Worm (Caenorhabditis elegans): Measurements from ENCODE around the gene ZC239.5.
"Not testable (repeated sequence)": the region's sequence is repeated elsewhere in the genome, so short reads cannot be mapped to it uniquely, and the experiment has no call there.

The ZC239.5 gene

DNA sequence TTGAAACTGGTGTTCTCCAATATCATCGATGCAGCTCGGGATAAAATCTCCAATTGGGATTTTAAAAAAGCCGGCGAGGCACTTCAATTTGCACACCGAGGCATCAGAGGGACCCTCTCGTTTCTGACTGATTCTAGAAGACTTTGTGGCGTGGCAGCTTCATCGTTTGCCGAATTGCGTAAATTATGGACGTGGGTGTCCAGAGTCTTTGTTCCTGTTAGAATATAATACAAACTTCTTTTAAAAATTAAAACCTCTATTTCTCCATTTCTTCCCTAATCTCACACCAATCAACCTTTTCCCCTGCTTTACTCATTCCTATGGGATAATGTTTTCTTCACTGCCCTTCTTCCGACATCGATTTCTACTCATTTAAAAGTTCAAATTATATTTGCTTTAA, at the start of gene ZC239.5:
Gene ZC239.5, plus strand, starts transcription at position 301 of the 400 bp plus-strand sequence.
- TF ChIP-seq unc-39 (tag; optimal IDR thresholded peaks at IDR 0.05) (no peak), nhr-10 (tag; optimal IDR thresholded peaks at IDR 0.05) (no peak), ztf-11 (tag; optimal IDR thresholded peaks at IDR 0.05) (no peak), ama-1 (optimal IDR thresholded peaks at IDR 0.05) (no peak), sem-4 (tag; optimal IDR thresholded peaks at IDR 0.05) (no peak), F13H6.1 (tag; optimal IDR thresholded peaks at IDR 0.05) (no peak), Y55F3AM.14 (GFP tag; optimal IDR thresholded peaks at IDR 0.05) (no peak)

- TF ChIP-seq mbf-1 (tag; optimal IDR thresholded peaks at IDR 0.05) (no peak), mdl-1 (tag; optimal IDR thresholded peaks at IDR 0.05) (no peak)
Observed at ce11 chrII:3170089-3170488, 40.4 kb upstream of the ZC239.5 start, which contains the start of gene fbxc-55. Gene fbxc-55, minus strand, starts transcription at chrII:3170189.

ce11 chrII:3172176-3172575, 38.3 kb upstream of the ZC239.5 start, which contains the start of gene Y27F2A.10:
Gene Y27F2A.10, minus strand, starts transcription at chrII:3172276.
- TF ChIP-seq nhr-12 (tag; optimal IDR thresholded peaks at IDR 0.05) (no peak), alr-1 (tag; optimal IDR thresholded peaks at IDR 0.05) (no peak), nhr-77 (tag; optimal IDR thresholded peaks at IDR 0.05) (no peak), unc-39 (tag; optimal IDR thresholded peaks at IDR 0.05) (no peak), nhr-6 (tag; optimal IDR thresholded peaks at IDR 0.05) (no peak), crh-2 (tag; optimal IDR thresholded peaks at IDR 0.05) (no peak), ztf-11 (tag; optimal IDR thresholded peaks at IDR 0.05) (no peak), sem-4 (tag; optimal IDR thresholded peaks at IDR 0.05) (no peak), elt-3 (tag; optimal IDR thresholded peaks at IDR 0.05) (no peak), ceh-16 (tag; optimal IDR thresholded peaks at IDR 0.05) (no peak), skn-1 (tag; optimal IDR thresholded peaks at IDR 0.05) (no peak), lin-13 (GFP tag; optimal IDR thresholded peaks at IDR 0.05) (no peak)

- TF ChIP-seq nhr-77, elt-1, sem-4 (tag; optimal IDR thresholded peaks at IDR 0.05): not testable (repeated sequence)
Observed at ce11 chrII:3177663-3178062, 32.8 kb upstream of the ZC239.5 start, which contains the start of gene sri-40. Gene sri-40, plus strand, starts transcription at chrII:3177963.

- TF ChIP-seq snpc-4 (tag; optimal IDR thresholded peaks at IDR 0.05); blmp-1 (tag; optimal IDR thresholded peaks at IDR 0.05; ENCODE audit: insufficient read depth); peb-1 (tag; optimal IDR thresholded peaks at IDR 0.05): not testable (repeated sequence)
Observed at ce11 chrII:3183300-3183840, 27.1 kb upstream of the ZC239.5 start, which contains the start of the genes Y27F2A.6 and Y27F2A.8. Gene Y27F2A.6, minus strand, starts transcription at chrII:3183400. Gene Y27F2A.8, plus strand, starts transcription at chrII:3183790.

ce11 chrII:3184858-3185257, 25.6 kb upstream of the ZC239.5 start, which contains the start of gene sri-78:
Gene sri-78, plus strand, starts transcription at chrII:3185158.
- TF ChIP-seq crh-2 (tag; optimal IDR thresholded peaks at IDR 0.05); sma-9 (GFP tag; optimal IDR thresholded peaks at IDR 0.05); sma-9 (tag; optimal IDR thresholded peaks at IDR 0.05); gmeb-1 (tag; optimal IDR thresholded peaks at IDR 0.05): not testable (repeated sequence)

DNA sequence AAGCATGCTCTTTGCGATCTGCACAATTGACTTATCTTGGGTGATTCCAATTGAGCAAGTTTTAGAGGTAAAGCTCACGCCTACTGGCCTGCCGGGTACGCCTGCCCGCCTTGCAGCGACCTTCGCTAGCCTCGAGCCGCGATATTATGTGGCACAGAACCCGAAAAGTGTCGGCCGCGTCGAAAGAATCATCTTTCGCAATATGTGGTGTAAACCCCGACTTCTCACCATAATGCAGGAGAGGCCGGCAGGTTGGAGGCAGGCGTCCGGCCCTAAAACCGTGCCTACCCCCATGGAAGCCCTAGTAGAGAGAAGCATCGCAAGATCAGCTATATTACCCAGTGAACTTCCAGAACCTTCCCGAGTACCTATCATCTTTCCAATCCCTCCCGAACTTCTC, 24.6 kb upstream of the ZC239.5 start:
- TF ChIP-seq elt-3 (tag; optimal IDR thresholded peaks at IDR 0.05) (no peak), sma-9 (GFP tag; optimal IDR thresholded peaks at IDR 0.05) (no peak), sma-9 (tag; optimal IDR thresholded peaks at IDR 0.05) (no peak), elt-1 (tag; optimal IDR thresholded peaks at IDR 0.05) (no peak), lin-11 (tag; optimal IDR thresholded peaks at IDR 0.05) (no peak), ceh-16 (tag; optimal IDR thresholded peaks at IDR 0.05) (no peak), unc-62 (GFP tag; optimal IDR thresholded peaks at IDR 0.05) (no peak), nhr-129 (tag; optimal IDR thresholded peaks at IDR 0.05) (no peak), dmd-4 (tag; optimal IDR thresholded peaks at IDR 0.05) (no peak)

All from whole organism, L2 larva.